Fruit fly (Drosophila melanogaster) whole organism, adult: ENCODE data around the gene Ugt302E1.

Source experiments
- CG11617 ChIP-seq: fragments of 200-800 bp; sonication (Bioruptor generic); optimal IDR thresholded peaks from 2 replicates; lab custom pipeline; 2017; ENCODE audit warnings: mild to moderate bottlenecking, missing biosample characterization, missing genetic modification reagents, missing genetic modification characterization
- CG12768 ChIP-seq: fragments of 200-800 bp; sonication (Bioruptor generic); optimal IDR thresholded peaks from 2 replicates; lab custom pipeline; 2017; ENCODE audit warnings: missing biosample characterization, missing genetic modification characterization, mild to moderate bottlenecking, moderate library complexity, missing genetic modification reagents
- CG14711 ChIP-seq: fragments of 200-800 bp; sonication (Bioruptor generic); optimal IDR thresholded peaks from 2 replicates; lab custom pipeline; 2018; ENCODE audit warnings: missing biosample characterization, mild to moderate bottlenecking, missing genetic modification characterization, moderate library complexity
- CG1620 ChIP-seq: fragments of 200-800 bp; sonication (Bioruptor generic); optimal IDR thresholded peaks from 2 replicates; lab custom pipeline; 2016; ENCODE audit warnings: missing biosample characterization, missing genetic modification characterization
- CG33017 ChIP-seq: fragments of 200-800 bp; sonication (Bioruptor generic); optimal IDR thresholded peaks from 2 replicates; lab custom pipeline; 2018; ENCODE audit warnings: missing biosample characterization, mild to moderate bottlenecking, missing genetic modification characterization, moderate library complexity
- CG5204 ChIP-seq: fragments of 200-800 bp; sonication (Bioruptor generic); optimal IDR thresholded peaks from 2 replicates; lab custom pipeline; 2016; ENCODE audit warnings: missing biosample characterization, missing genetic modification characterization
- CG7045 ChIP-seq: fragments of 200-800 bp; sonication (Bioruptor generic); optimal IDR thresholded peaks from 2 replicates; lab custom pipeline; 2017; ENCODE audit warnings: missing biosample characterization, mild to moderate bottlenecking, missing genetic modification characterization
- CG7101 ChIP-seq: fragments of 200-800 bp; sonication (Bioruptor generic); optimal IDR thresholded peaks from 2 replicates; lab custom pipeline; 2018; ENCODE audit warnings: missing biosample characterization, mild to moderate bottlenecking, missing genetic modification characterization, moderate library complexity
- Clk ChIP-seq: fragments of 200-800 bp; sonication (Bioruptor generic); optimal IDR thresholded peaks from 2 replicates; lab custom pipeline; 2017; ENCODE audit warnings: missing biosample characterization, missing genetic modification characterization
- Crg-1 ChIP-seq: fragments of 200-800 bp; sonication (Bioruptor generic); optimal IDR thresholded peaks from 2 replicates; lab custom pipeline; 2016; ENCODE audit warnings: missing biosample characterization, missing genetic modification characterization
- Hr96 ChIP-seq: fragments of 200-800 bp; sonication (Bioruptor generic); optimal IDR thresholded peaks from 2 replicates; lab custom pipeline; 2016; ENCODE audit warnings: missing biosample characterization, missing genetic modification characterization
- Mnt ChIP-seq: fragments of 200-800 bp; sonication (Bioruptor generic); optimal IDR thresholded peaks from 2 replicates; lab custom pipeline; 2016; ENCODE audit warnings: missing biosample characterization, mild to moderate bottlenecking, missing genetic modification characterization
- bab1 ChIP-seq: fragments of 200-800 bp; sonication (Bioruptor generic); optimal IDR thresholded peaks from 3 replicates; lab custom pipeline; 2019; ENCODE audit warnings: missing biosample characterization, mild to moderate bottlenecking, missing genetic modification characterization, moderate library complexity
- cic ChIP-seq: fragments of 200-800 bp; sonication (Bioruptor generic); optimal IDR thresholded peaks from 2 replicates; lab custom pipeline; 2017; ENCODE audit warnings: missing biosample characterization, mild to moderate bottlenecking, missing genetic modification characterization, moderate library complexity
- cnc ChIP-seq, 2 experiments: fragments of >200 bp; optimal IDR thresholded peaks; 2 replicates each; lab custom pipeline; 2017
- kay ChIP-seq: fragments of 200-800 bp; sonication (Bioruptor generic); peaks from one replicate; lab custom pipeline; 2016; ENCODE audit warnings: missing biosample characterization, missing genetic modification characterization, borderline replicate concordance
- ovo ChIP-seq: fragments of 200-800 bp; sonication (Bioruptor generic); optimal IDR thresholded peaks from 2 replicates; lab custom pipeline; 2016; ENCODE audit warnings: missing biosample characterization, missing genetic modification characterization
- pad ChIP-seq: fragments of 200-800 bp; sonication (Bioruptor generic); optimal IDR thresholded peaks from 3 replicates; lab custom pipeline; 2017; ENCODE audit warnings: missing biosample characterization, missing genetic modification characterization, mild to moderate bottlenecking, moderate library complexity, missing genetic modification reagents
- tj ChIP-seq: fragments of 200-800 bp; sonication (Bioruptor generic); optimal IDR thresholded peaks from 3 replicates; lab custom pipeline; 2017; ENCODE audit warnings: missing biosample characterization, mild to moderate bottlenecking, missing genetic modification characterization, moderate library complexity
- toe ChIP-seq: fragments of 200-800 bp; sonication (Bioruptor generic); optimal IDR thresholded peaks from 2 replicates; lab custom pipeline; 2016; ENCODE audit warnings: missing biosample characterization, missing genetic modification characterization

Ugt302E1 gene

DNA sequence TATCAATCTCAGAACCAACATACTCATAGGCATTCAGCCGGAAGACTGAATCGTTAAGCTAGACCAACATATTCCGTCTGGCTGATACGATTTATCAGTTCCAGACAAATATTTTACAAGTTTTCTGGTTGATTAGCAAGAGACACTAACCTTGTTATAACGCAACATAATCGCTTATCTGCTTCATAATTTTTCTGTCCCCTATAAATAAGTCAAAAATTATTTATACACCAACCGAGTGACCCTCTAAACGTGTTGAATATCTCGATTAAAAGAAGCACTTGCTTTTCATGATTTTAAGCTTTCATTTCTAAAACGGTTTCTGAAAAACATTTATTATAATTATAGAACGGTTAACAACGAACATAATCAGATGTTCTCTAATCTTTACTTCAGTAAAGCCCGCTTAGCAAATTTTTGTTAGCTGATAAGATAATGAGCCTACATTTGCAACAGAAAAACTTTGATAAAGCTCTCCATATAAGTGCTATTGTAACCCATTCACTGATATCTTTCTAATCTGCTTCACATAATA lies 13.6 kb downstream of the Ugt302E1 start, which contains the start of gene Ugt35E2:
Ugt35E2 (minus strand) TSS at position 51 of the 535 bp plus-strand sequence.
- TF ChIP-seq pad (no peak), Crg-1 (no peak), CG7101 (no peak), cnc (optimal IDR thresholded peaks at IDR 0.05; lab: Kevin White, UChicago) (no peak), CG11617 (no peak), CG33017 (no peak), CG5204 (GFP tag; lab: Kevin White, UChicago) (no peak), CG7045 (no peak), CG14711 (tag; lab: Kevin White, UChicago) (no peak), Mnt (no peak), ovo (GFP tag; lab: Kevin White, UChicago) (no peak), CG1620 (GFP tag; lab: Kevin White, UChicago) (no peak), Hr96 (GFP tag; lab: Kevin White, UChicago) (no peak), kay (GFP tag; lab: Kevin White, UChicago) (no peak), CG12768 (GFP tag; lab: Kevin White, UChicago) (no peak), cic (GFP tag; lab: Kevin White, UChicago) (no peak), bab1 (GFP tag; lab: Kevin White, UChicago) (no peak), toe (no peak), tj (no peak)

DNA sequence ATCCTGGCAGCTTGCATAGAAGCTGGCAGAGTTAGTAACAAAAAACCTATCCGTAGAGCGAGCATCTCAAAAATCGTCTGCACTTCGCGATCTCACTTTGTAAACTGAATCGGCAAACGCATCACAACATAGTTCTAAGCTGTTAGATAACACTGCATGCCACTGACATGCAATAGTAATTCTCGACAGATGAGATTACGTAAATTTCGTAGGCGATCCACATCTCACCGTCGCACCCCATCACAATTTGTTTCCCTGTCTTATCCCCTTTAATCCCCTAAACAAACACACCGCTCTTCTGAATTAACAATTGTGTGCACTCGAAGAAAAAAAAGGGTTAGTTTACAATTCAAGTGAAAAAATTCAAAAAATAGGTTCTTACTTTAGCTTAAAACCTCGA lies 15.7 kb downstream of the Ugt302E1 start, which contains the start of gene Ugt35B1:
Ugt35B1 (minus strand) TSS at position 101 of the 400 bp plus-strand sequence.
- TF ChIP-seq CG7101: peak; percentile 21
- no peak for TF ChIP-seq bab1 (GFP tag; lab: Kevin White, UChicago)
- TF ChIP-seq tj: no peak
- TF ChIP-seq Crg-1: no peak
- peak; percentile 44 for TF ChIP-seq cic (GFP tag; lab: Kevin White, UChicago)
- TF ChIP-seq CG12768 (GFP tag; lab: Kevin White, UChicago): peak; percentile 49
- TF ChIP-seq CG5204 (GFP tag; lab: Kevin White, UChicago): peak; percentile 39
- TF ChIP-seq CG11617: peak; percentile 26
- TF ChIP-seq CG1620 (GFP tag; lab: Kevin White, UChicago): no peak
- TF ChIP-seq toe: peak; percentile 15
- peak; percentile 68 for TF ChIP-seq kay (GFP tag; lab: Kevin White, UChicago)
- TF ChIP-seq pad: no peak
- TF ChIP-seq CG33017: peak; percentile 17

DNA sequence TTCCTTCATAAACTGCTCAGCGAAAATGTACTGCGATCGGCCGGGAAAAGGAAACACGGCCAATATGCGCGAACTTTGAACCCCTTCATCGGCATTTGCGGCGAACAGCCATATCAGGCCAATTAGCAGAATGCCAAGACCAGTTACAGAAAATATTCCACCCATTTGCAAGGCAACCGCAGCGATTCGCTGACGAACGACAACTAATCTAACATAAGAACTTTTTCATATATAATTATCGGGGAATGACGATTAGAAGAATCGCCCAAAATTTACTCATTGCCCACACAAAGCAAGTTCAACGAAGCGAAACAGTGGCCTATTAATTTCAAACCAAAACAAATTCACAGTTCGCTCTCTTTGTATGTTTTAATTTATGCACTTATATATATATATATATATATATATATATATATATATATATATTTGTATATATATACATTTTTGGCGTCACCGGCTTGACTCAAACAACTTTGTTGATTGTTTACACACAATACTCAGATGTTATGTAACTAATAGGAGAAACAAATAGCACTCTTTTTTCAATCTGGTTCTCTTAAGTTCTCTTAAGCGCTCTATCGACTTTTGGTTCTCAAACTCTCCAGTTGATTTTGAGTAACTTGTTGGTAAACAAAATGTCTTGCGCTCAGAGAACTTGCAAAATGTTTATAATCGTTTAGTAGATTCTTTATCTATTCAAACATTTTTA lies 18.2 kb downstream of the Ugt302E1 start, which contains the start of gene Ugt35A1:
Ugt35A1 (minus strand) TSS at position 205 of the 709 bp plus-strand sequence.
- TF ChIP-seq CG11617: no peak
- peak; percentile 3 for TF ChIP-seq CG12768 (GFP tag; lab: Kevin White, UChicago)
- peak; percentile 92 for TF ChIP-seq kay (GFP tag; lab: Kevin White, UChicago)

DNA sequence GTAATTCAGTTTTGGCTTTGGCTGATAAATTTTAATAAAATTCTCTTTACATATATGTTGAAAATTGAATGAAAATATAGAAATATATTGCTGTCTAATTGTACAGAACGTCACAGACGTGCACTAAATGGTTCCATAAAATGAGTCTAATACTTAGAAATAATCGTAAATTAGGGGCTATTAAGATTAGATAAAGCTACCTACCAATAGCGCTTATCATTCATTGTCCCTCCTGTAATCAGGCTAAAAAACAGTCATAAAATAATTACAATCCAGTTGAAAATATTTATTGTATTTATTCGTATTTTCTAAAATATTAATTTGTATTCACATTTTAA lies 18.7 kb downstream of the Ugt302E1 start:
- TF ChIP-seq CG11617 (peak; percentile 51), CG33017 (peak; percentile 67), cnc (optimal IDR thresholded peaks at IDR 0.05; lab: Kevin White, UChicago) (no peak), CG5204 (GFP tag; lab: Kevin White, UChicago) (no peak), kay (GFP tag; lab: Kevin White, UChicago) (peak; percentile 58), CG7045 (peak; percentile 59), Hr96 (GFP tag; lab: Kevin White, UChicago) (no peak), cic (GFP tag; lab: Kevin White, UChicago) (peak; percentile 74), Clk (GFP tag; lab: Kevin White, UChicago) (no peak), tj (peak; percentile 14), pad (no peak), CG14711 (tag; lab: Kevin White, UChicago) (peak; percentile 45), bab1 (GFP tag; lab: Kevin White, UChicago) (no peak), CG1620 (GFP tag; lab: Kevin White, UChicago) (no peak), Mnt (no peak), Crg-1 (no peak), CG7101 (peak; percentile 32), ovo (GFP tag; lab: Kevin White, UChicago) (no peak), toe (no peak), CG12768 (GFP tag; lab: Kevin White, UChicago) (peak; percentile 42)

DNA sequence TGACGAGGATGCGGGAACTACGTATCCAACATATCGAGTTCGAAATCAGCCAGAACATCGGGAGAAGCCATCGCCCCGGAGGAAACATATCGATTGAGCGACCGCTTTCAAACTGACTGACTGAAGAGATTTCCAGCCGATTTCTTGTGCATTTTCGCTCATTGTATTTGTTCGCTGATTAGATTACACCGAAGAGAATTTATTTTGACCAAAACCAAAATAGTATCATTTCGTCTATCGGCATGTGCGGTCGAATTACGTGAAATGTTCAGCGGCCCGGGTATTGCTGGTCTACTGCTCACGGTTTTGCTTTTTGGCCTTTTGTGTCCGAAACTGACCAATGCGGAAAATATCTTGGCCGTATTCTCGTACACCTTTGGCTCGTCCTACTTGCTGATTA lies 20.9 kb downstream of the Ugt302E1 start, which contains the start of the genes Ugt304A1 and Ugt303A1:
Ugt304A1 (minus strand) TSS at position 101 of the 400 bp plus-strand sequence.
Ugt303A1 (plus strand) TSS at position 222 of the 400 bp plus-strand sequence.
- TF ChIP-seq cic (GFP tag; lab: Kevin White, UChicago) (peak; percentile 18), Hr96 (GFP tag; lab: Kevin White, UChicago) (no peak)

DNA sequence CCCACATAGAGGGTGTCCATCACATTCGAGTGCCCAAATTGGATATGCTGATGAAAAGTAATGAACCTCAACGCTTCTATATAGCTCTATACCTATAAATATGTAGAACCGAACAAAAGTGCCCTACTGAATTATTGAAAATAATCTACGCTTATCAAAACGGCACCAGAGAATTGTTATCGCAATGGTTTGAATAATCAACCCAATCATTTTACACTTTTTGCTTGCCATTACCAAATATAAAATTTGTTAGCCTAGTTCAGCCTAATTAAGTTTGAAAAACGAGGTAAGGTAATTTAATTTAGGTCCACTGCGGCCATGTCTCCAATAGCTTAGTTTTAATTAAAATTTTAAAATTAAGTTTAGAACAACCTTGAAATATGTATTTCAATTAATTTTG lies 21.4 kb downstream of the Ugt302E1 start:
- TF ChIP-seq ovo (GFP tag; lab: Kevin White, UChicago) (no peak), CG33017 (no peak), tj (no peak), CG1620 (GFP tag; lab: Kevin White, UChicago) (no peak), CG7101 (no peak), Mnt (no peak), CG14711 (tag; lab: Kevin White, UChicago) (no peak), CG11617 (no peak), cnc (optimal IDR thresholded peaks at IDR 0.05; lab: Kevin White, UChicago) (no peak), CG5204 (GFP tag; lab: Kevin White, UChicago) (no peak), Hr96 (GFP tag; lab: Kevin White, UChicago) (no peak)
